Worm (Caenorhabditis elegans): ENCODE results near the gene vps-52.

vps-52 gene

ce11 chrX:7541078-7541477 lies 24.0 kb upstream of the vps-52 start:
- TF ChIP-seq cog-1 (tag; optimal IDR thresholded peaks at IDR 0.05) (no peak), tab-1 (GFP tag; IDR thresholded peaks at IDR 0.05) (no peak), med-1 (GFP tag; optimal IDR thresholded peaks at IDR 0.05; ENCODE audit: insufficient read depth) (no peak), ztf-29 (GFP tag; IDR thresholded peaks at IDR 0.05) (no peak), ref-1 (GFP tag; conservative IDR thresholded peaks at IDR 0.05) (no peak), flt-1 (GFP tag; IDR thresholded peaks at IDR 0.05) (no peak), ztf-23 (GFP tag; IDR thresholded peaks at IDR 0.05) (no peak), klf-2 (GFP tag; conservative IDR thresholded peaks at IDR 0.05) (no peak), T22C8.4 (GFP tag; IDR thresholded peaks at IDR 0.05) (no peak)

DNA sequence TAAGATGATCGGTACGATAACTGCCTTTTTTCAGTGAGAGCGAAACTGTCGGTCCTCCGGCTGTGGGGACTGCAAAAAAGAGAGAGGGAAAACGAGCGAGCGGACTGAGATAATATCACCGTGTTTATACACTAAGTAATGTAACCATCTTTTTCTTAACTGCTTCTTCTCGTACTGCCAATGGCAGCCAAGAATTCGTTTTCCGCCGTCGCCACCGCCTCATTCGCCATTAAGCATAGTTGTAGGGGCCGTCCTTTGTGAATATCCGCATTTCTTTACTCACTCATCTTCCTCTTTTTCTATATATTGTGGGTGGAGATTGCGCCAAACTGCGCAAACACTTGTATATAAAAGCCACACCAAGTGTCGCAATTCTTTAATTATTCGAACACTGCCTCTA lies 18.6 kb upstream of the vps-52 start, which contains the start of gene col-174:
Gene col-174 (plus strand): TSS at position 301 of the 400 bp plus-strand sequence.
- TF ChIP-seq flt-1 (GFP tag; IDR thresholded peaks at IDR 0.05), result no peak
- TF ChIP-seq T22C8.4 (GFP tag; IDR thresholded peaks at IDR 0.05), result no peak
- TF ChIP-seq tab-1 (GFP tag; IDR thresholded peaks at IDR 0.05), result no peak
- TF ChIP-seq ztf-23 (GFP tag; IDR thresholded peaks at IDR 0.05), result no peak
- no peak for TF ChIP-seq ref-1 (GFP tag; conservative IDR thresholded peaks at IDR 0.05)
- no peak for TF ChIP-seq ztf-29 (GFP tag; IDR thresholded peaks at IDR 0.05)
- no peak for TF ChIP-seq klf-2 (GFP tag; conservative IDR thresholded peaks at IDR 0.05)
- no peak for TF ChIP-seq cog-1 (tag; optimal IDR thresholded peaks at IDR 0.05)
- TF ChIP-seq med-1 (GFP tag; optimal IDR thresholded peaks at IDR 0.05; ENCODE audit: insufficient read depth), result no peak

- TF ChIP-seq med-1 (GFP tag; optimal IDR thresholded peaks at IDR 0.05; ENCODE audit: insufficient read depth) (no peak), cog-1 (tag; optimal IDR thresholded peaks at IDR 0.05) (no peak), T22C8.4 (GFP tag; IDR thresholded peaks at IDR 0.05) (no peak), ztf-29 (GFP tag; IDR thresholded peaks at IDR 0.05) (no peak), ztf-23 (GFP tag; IDR thresholded peaks at IDR 0.05) (no peak), klf-2 (GFP tag; conservative IDR thresholded peaks at IDR 0.05) (no peak)
Observed at ce11 chrX:7547696-7548095, 17.4 kb upstream of the vps-52 start.

DNA sequence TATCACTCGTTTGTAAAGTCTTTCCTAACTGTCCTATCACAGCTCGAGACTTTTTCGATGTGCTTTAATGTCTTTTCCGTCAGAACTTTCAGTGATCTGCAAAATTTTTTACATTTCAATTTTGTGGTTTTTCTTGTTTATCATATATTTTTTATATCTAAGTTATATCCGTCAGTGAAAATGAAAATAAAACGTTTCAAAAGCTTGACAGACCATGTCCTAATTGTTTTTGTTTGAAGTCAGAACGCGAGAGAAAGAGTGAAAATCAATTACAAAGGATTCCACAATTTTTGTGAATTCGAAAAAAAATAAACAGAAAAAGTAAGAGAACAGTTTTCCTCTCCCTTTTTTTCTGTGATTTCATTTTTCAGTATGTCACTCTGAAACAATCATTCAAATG lies 17.0 kb upstream of the vps-52 start, which contains the start of gene F46C8.1:
Gene F46C8.1 (plus strand): TSS at position 301 of the 400 bp plus-strand sequence.
- no peak for TF ChIP-seq klf-2 (GFP tag; conservative IDR thresholded peaks at IDR 0.05)
- no peak for TF ChIP-seq T22C8.4 (GFP tag; IDR thresholded peaks at IDR 0.05)
- no peak for TF ChIP-seq ztf-23 (GFP tag; IDR thresholded peaks at IDR 0.05)
- no peak for TF ChIP-seq flt-1 (GFP tag; IDR thresholded peaks at IDR 0.05)
- TF ChIP-seq cog-1 (tag; optimal IDR thresholded peaks at IDR 0.05), result no peak
- TF ChIP-seq med-1 (GFP tag; optimal IDR thresholded peaks at IDR 0.05; ENCODE audit: insufficient read depth), result no peak
- no peak for TF ChIP-seq tab-1 (GFP tag; IDR thresholded peaks at IDR 0.05)
- TF ChIP-seq ztf-29 (GFP tag; IDR thresholded peaks at IDR 0.05), result no peak
- no peak for TF ChIP-seq ref-1 (GFP tag; conservative IDR thresholded peaks at IDR 0.05)

- no peak for TF ChIP-seq cog-1 (tag; optimal IDR thresholded peaks at IDR 0.05)
- TF ChIP-seq ztf-23 (GFP tag; IDR thresholded peaks at IDR 0.05), result no peak
- TF ChIP-seq flt-1 (GFP tag; IDR thresholded peaks at IDR 0.05), result no peak
- no peak for TF ChIP-seq klf-2 (GFP tag; conservative IDR thresholded peaks at IDR 0.05)
- no peak for TF ChIP-seq ztf-29 (GFP tag; IDR thresholded peaks at IDR 0.05)
- no peak for TF ChIP-seq ref-1 (GFP tag; conservative IDR thresholded peaks at IDR 0.05)
- no peak for TF ChIP-seq tab-1 (GFP tag; IDR thresholded peaks at IDR 0.05)
- no peak for TF ChIP-seq T22C8.4 (GFP tag; IDR thresholded peaks at IDR 0.05)
Observed at ce11 chrX:7550452-7550851, 14.7 kb upstream of the vps-52 start.

DNA sequence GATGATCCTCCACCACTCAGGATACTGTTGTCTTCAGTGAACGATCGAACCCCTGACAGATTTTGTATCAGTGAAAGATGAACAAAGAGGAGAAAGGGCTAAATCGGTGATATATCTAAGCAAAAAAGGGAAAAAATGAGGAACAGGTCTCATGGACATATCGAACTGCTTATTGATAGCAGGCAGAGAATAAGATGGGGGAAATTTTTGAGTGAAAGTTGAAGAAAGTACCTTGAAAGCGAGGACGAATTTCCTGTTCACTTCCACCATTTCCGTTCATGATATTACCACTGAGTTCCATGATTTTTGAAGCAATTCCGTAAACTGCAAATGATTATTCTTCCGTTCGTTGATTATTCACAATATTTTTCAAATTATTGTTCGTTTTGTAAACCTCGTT lies 11.8 kb upstream of the vps-52 start:
- TF ChIP-seq klf-2 (GFP tag; conservative IDR thresholded peaks at IDR 0.05) (no peak), ztf-29 (GFP tag; IDR thresholded peaks at IDR 0.05) (no peak), ztf-23 (GFP tag; IDR thresholded peaks at IDR 0.05) (no peak), T22C8.4 (GFP tag; IDR thresholded peaks at IDR 0.05) (no peak), flt-1 (GFP tag; IDR thresholded peaks at IDR 0.05) (no peak)

- no peak for TF ChIP-seq flt-1 (GFP tag; IDR thresholded peaks at IDR 0.05)
- no peak for TF ChIP-seq T22C8.4 (GFP tag; IDR thresholded peaks at IDR 0.05)
- no peak for TF ChIP-seq med-1 (GFP tag; optimal IDR thresholded peaks at IDR 0.05; ENCODE audit: insufficient read depth)
- no peak for TF ChIP-seq ztf-29 (GFP tag; IDR thresholded peaks at IDR 0.05)
- no peak for TF ChIP-seq cog-1 (tag; optimal IDR thresholded peaks at IDR 0.05)
- no peak for TF ChIP-seq klf-2 (GFP tag; conservative IDR thresholded peaks at IDR 0.05)
- TF ChIP-seq ztf-23 (GFP tag; IDR thresholded peaks at IDR 0.05), result no peak
- TF ChIP-seq tab-1 (GFP tag; IDR thresholded peaks at IDR 0.05), result no peak
- TF ChIP-seq ref-1 (GFP tag; conservative IDR thresholded peaks at IDR 0.05), result no peak
Observed at ce11 chrX:7554326-7554725, 10.8 kb upstream of the vps-52 start, which contains the start of gene F46C8.8. Gene F46C8.8 (minus strand): TSS chrX:7554426.

- TF ChIP-seq ztf-29 (GFP tag; IDR thresholded peaks at IDR 0.05) (no peak), ztf-23 (GFP tag; IDR thresholded peaks at IDR 0.05) (no peak), flt-1 (GFP tag; IDR thresholded peaks at IDR 0.05) (no peak), klf-2 (GFP tag; conservative IDR thresholded peaks at IDR 0.05) (no peak), tab-1 (GFP tag; IDR thresholded peaks at IDR 0.05) (no peak), T22C8.4 (GFP tag; IDR thresholded peaks at IDR 0.05) (no peak), cog-1 (tag; optimal IDR thresholded peaks at IDR 0.05) (no peak), ref-1 (GFP tag; conservative IDR thresholded peaks at IDR 0.05) (no peak), med-1 (GFP tag; optimal IDR thresholded peaks at IDR 0.05; ENCODE audit: insufficient read depth) (no peak)
Observed at ce11 chrX:7558928-7559455, 6.1 kb upstream of the vps-52 start, which contains the start of the genes PDB1.1 and F08C6.5. Gene PDB1.1 (minus strand): TSS chrX:7559085. Gene F08C6.5 (plus strand): TSS chrX:7559405.

- TF ChIP-seq flt-1 (GFP tag; IDR thresholded peaks at IDR 0.05), result no peak
- TF ChIP-seq klf-2 (GFP tag; conservative IDR thresholded peaks at IDR 0.05), result no peak
- TF ChIP-seq ztf-23 (GFP tag; IDR thresholded peaks at IDR 0.05), result no peak
- TF ChIP-seq med-1 (GFP tag; optimal IDR thresholded peaks at IDR 0.05; ENCODE audit: insufficient read depth), result no peak
- TF ChIP-seq tab-1 (GFP tag; IDR thresholded peaks at IDR 0.05), result no peak
- TF ChIP-seq T22C8.4 (GFP tag; IDR thresholded peaks at IDR 0.05), result no peak
- TF ChIP-seq cog-1 (tag; optimal IDR thresholded peaks at IDR 0.05), result no peak
- TF ChIP-seq ref-1 (GFP tag; conservative IDR thresholded peaks at IDR 0.05), result no peak
- TF ChIP-seq ztf-29 (GFP tag; IDR thresholded peaks at IDR 0.05), result no peak
Observed at ce11 chrX:7561972-7562371, 3.2 kb upstream of the vps-52 start.

ce11 chrX:7562625-7563024 lies 2.5 kb upstream of the vps-52 start, which contains the start of gene sto-1:
Gene sto-1 (plus strand): TSS chrX:7562824.
- TF ChIP-seq cog-1 (tag; optimal IDR thresholded peaks at IDR 0.05) (no peak), ztf-29 (GFP tag; IDR thresholded peaks at IDR 0.05) (no peak), flt-1 (GFP tag; IDR thresholded peaks at IDR 0.05) (no peak), klf-2 (GFP tag; conservative IDR thresholded peaks at IDR 0.05) (no peak)
